Fruit fly (Drosophila melanogaster) whole organism, embryonic: ENCODE results near the gene HtrA2.
A peak's percentile ranks its signal among the peaks of the same experiment; 100 is the strongest.

Source experiments
- Ada2b ChIP-seq: fragments of 200-800 bp; sonication (Bioruptor generic); IDR thresholded peaks from 2 replicates; pipeline ENCODE4 v1.3.6; 2022; ENCODE audit warnings: missing biosample characterization, missing genetic modification characterization
- Adf1 ChIP-seq: fragments of 200-800 bp; sonication (Bioruptor generic); IDR thresholded peaks from 2 replicates; pipeline ENCODE4 v1.3.6; 2022; ENCODE audit warnings: missing biosample characterization, missing genetic modification characterization
- Atf6 ChIP-seq: fragments of 200-800 bp; sonication (Bioruptor generic); IDR thresholded peaks from 2 replicates; pipeline ENCODE4 v1.3.6; 2022; ENCODE audit warnings: missing biosample characterization, missing genetic modification characterization
- CG10959 ChIP-seq: fragments of 200-800 bp; sonication (Bioruptor generic); IDR thresholded peaks from 2 replicates; pipeline ENCODE4 v1.3.6; 2022; ENCODE audit warnings: missing biosample characterization, missing genetic modification characterization
- CG11456 ChIP-seq: fragments of 200-800 bp; sonication (Bioruptor generic); IDR thresholded peaks from 3 replicates; pipeline ENCODE4 v1.3.6; 2022; ENCODE audit warnings: missing biosample characterization, missing genetic modification characterization
- CG12391 ChIP-seq: fragments of 200-800 bp; sonication (Bioruptor generic); optimal IDR thresholded peaks from 3 replicates; lab custom pipeline; 2018; ENCODE audit warnings: missing biosample characterization, mild to moderate bottlenecking, missing genetic modification characterization, moderate library complexity
- CG17361 ChIP-seq: fragments of 200-800 bp; sonication (Bioruptor generic); IDR thresholded peaks from 3 replicates; pipeline ENCODE4 v1.3.6; 2022; ENCODE audit warnings: missing biosample characterization, missing genetic modification characterization
- CG2116 ChIP-seq: fragments of 200-800 bp; sonication (Bioruptor generic); optimal IDR thresholded peaks from 3 replicates; lab custom pipeline; 2018; ENCODE audit warnings: missing biosample characterization, mild to moderate bottlenecking, missing genetic modification characterization
- CG2120 ChIP-seq: fragments of 200-800 bp; sonication (Bioruptor generic); optimal IDR thresholded peaks from 3 replicates; lab custom pipeline; 2016; ENCODE audit warnings: missing biosample characterization, missing genetic modification characterization
- CG31224 ChIP-seq: fragments of 200-800 bp; sonication (Bioruptor generic); IDR thresholded peaks from 2 replicates; pipeline ENCODE4 v1.3.6; 2022; ENCODE audit warnings: missing biosample characterization, missing genetic modification characterization
- CG32532 ChIP-seq: fragments of 200-800 bp; sonication (Bioruptor generic); IDR thresholded peaks from 2 replicates; pipeline ENCODE4 v1.3.6; 2022; ENCODE audit warnings: missing biosample characterization, missing genetic modification characterization
- CG3838 ChIP-seq: fragments of 200-800 bp; sonication (Bioruptor generic); optimal IDR thresholded peaks from 3 replicates; lab custom pipeline; 2016; ENCODE audit warnings: missing biosample characterization, missing genetic modification characterization
- CG3847 ChIP-seq: fragments of 200-800 bp; sonication (Bioruptor generic); IDR thresholded peaks from 2 replicates; pipeline ENCODE4 v1.3.6; 2022; ENCODE audit warnings: missing biosample characterization, missing genetic modification characterization
- CG5953 ChIP-seq: fragments of 200-800 bp; sonication (Bioruptor generic); IDR thresholded peaks from 2 replicates; pipeline ENCODE4 v1.3.6; 2022; ENCODE audit warnings: missing biosample characterization, missing genetic modification characterization
- CG7786 ChIP-seq: fragments of 200-800 bp; sonication (Bioruptor generic); optimal IDR thresholded peaks from 2 replicates; lab custom pipeline; 2016; ENCODE audit warnings: missing biosample characterization, missing genetic modification characterization
- CG8281 ChIP-seq: fragments of 200-800 bp; sonication (Bioruptor generic); optimal IDR thresholded peaks from 2 replicates; lab custom pipeline; 2018; ENCODE audit warnings: missing biosample characterization, mild to moderate bottlenecking, missing genetic modification characterization, moderate library complexity
- CG8359 ChIP-seq: fragments of 200-800 bp; sonication (Bioruptor generic); optimal IDR thresholded peaks from 2 replicates; lab custom pipeline; 2017; ENCODE audit warnings: missing biosample characterization, mild to moderate bottlenecking, missing genetic modification characterization, borderline replicate concordance
- CG8478 ChIP-seq: fragments of >200 bp; optimal IDR thresholded peaks from 2 replicates; lab custom pipeline; 2018
- CG9437 ChIP-seq: fragments of 200-800 bp; sonication (Bioruptor generic); optimal IDR thresholded peaks from 2 replicates; lab custom pipeline; 2018; ENCODE audit warnings: missing biosample characterization, mild to moderate bottlenecking, missing genetic modification characterization
- CG9817 ChIP-seq: fragments of 200-800 bp; sonication (Bioruptor generic); optimal IDR thresholded peaks from 2 replicates; lab custom pipeline; 2018; ENCODE audit warnings: missing biosample characterization, mild to moderate bottlenecking, missing genetic modification characterization, moderate library complexity
- Chrac-16 ChIP-seq: fragments of 200-800 bp; sonication (Bioruptor generic); optimal IDR thresholded peaks from 3 replicates; lab custom pipeline; 2016; ENCODE audit warnings: missing biosample characterization, missing genetic modification characterization
- E2f1 ChIP-seq: fragments of 200-800 bp; sonication (Bioruptor generic); IDR thresholded peaks from 2 replicates; pipeline ENCODE4 v1.3.6; 2022; ENCODE audit warnings: missing biosample characterization, missing genetic modification characterization
- ERR ChIP-seq: fragments of 200-800 bp; sonication (Bioruptor generic); optimal IDR thresholded peaks from 2 replicates; lab custom pipeline; 2016; ENCODE audit warnings: missing biosample characterization, missing genetic modification characterization
- HHEX ChIP-seq: fragments of 200-800 bp; sonication (Bioruptor generic); optimal IDR thresholded peaks from 3 replicates; lab custom pipeline; 2017; ENCODE audit warnings: missing biosample characterization, mild to moderate bottlenecking, missing genetic modification characterization, missing genetic modification reagents
- MBD-R2 ChIP-seq: fragments of 200-800 bp; sonication (Bioruptor generic); IDR thresholded peaks from 2 replicates; pipeline ENCODE4 v1.3.6; 2022; ENCODE audit warnings: missing biosample characterization, missing genetic modification characterization
- Max ChIP-seq: fragments of 200-800 bp; sonication (Bioruptor generic); optimal IDR thresholded peaks from 2 replicates; lab custom pipeline; 2016; ENCODE audit warnings: missing biosample characterization, mild to moderate bottlenecking, missing genetic modification characterization
- Sry-β ChIP-seq: fragments of 200-800 bp; sonication (Bioruptor generic); optimal IDR thresholded peaks from 2 replicates; lab custom pipeline; 2018; ENCODE audit warnings: missing biosample characterization, mild to moderate bottlenecking, missing genetic modification characterization, moderate library complexity
- ara ChIP-seq: fragments of 200-800 bp; sonication (Bioruptor generic); IDR thresholded peaks from 2 replicates; pipeline ENCODE4 v1.3.6; 2022; ENCODE audit warnings: missing biosample characterization, missing genetic modification characterization
- cad ChIP-seq: fragments of >200 bp; optimal IDR thresholded peaks from 2 replicates; lab custom pipeline; 2017; ENCODE audit warnings: missing biosample characterization, missing genetic modification characterization
- chm ChIP-seq: fragments of 200-800 bp; sonication (Bioruptor generic); IDR thresholded peaks from 2 replicates; pipeline ENCODE4 v1.3.6; 2022; ENCODE audit warnings: missing biosample characterization, missing genetic modification characterization
- crc ChIP-seq: fragments of 200-800 bp; sonication (Bioruptor generic); optimal IDR thresholded peaks from 2 replicates; lab custom pipeline; 2016; ENCODE audit warnings: missing biosample characterization, missing genetic modification characterization
- crp ChIP-seq, 2 experiments: fragments of 200-800 bp; sonication (Bioruptor generic); optimal IDR thresholded peaks; 2 replicates in 1 of 2; 3 replicates in 1 of 2; lab custom pipeline; 2017; ENCODE audit warnings: missing biosample characterization in 2 of 2, missing genetic modification characterization in 2 of 2, mild to moderate bottlenecking in 1 of 2, moderate library complexity in 1 of 2
- danr ChIP-seq: fragments of 200-800 bp; sonication (Bioruptor generic); IDR thresholded peaks from 2 replicates; pipeline ENCODE4 v1.3.6; 2022; ENCODE audit warnings: missing biosample characterization, missing genetic modification characterization
- dmrt99B ChIP-seq: fragments of 200-800 bp; sonication (Bioruptor generic); optimal IDR thresholded peaks from 2 replicates; lab custom pipeline; 2018; ENCODE audit warnings: missing biosample characterization, mild to moderate bottlenecking, missing genetic modification characterization, moderate library complexity
- dpn ChIP-seq, 2 experiments: fragments of 200-800 bp; sonication (Bioruptor generic); optimal IDR thresholded peaks; 3 replicates each; lab custom pipeline; 2016; ENCODE audit warnings: missing biosample characterization in 2 of 2, missing genetic modification characterization in 2 of 2
- gce ChIP-seq: fragments of 200-800 bp; sonication (Bioruptor generic); IDR thresholded peaks from 3 replicates; pipeline ENCODE4 v1.3.6; 2022; ENCODE audit warnings: missing biosample characterization, missing genetic modification characterization
- gro ChIP-seq: fragments of 200-800 bp; sonication (Bioruptor generic); optimal IDR thresholded peaks from 2 replicates; lab custom pipeline; 2016; ENCODE audit warnings: missing biosample characterization, missing genetic modification characterization
- kay ChIP-seq: fragments of 200-800 bp; sonication (Bioruptor generic); optimal IDR thresholded peaks from 2 replicates; lab custom pipeline; 2016; ENCODE audit warnings: missing biosample characterization, missing genetic modification characterization
- knrl ChIP-seq: fragments of 200-800 bp; sonication (Bioruptor generic); IDR thresholded peaks from 3 replicates; pipeline ENCODE4 v1.3.6; 2022; ENCODE audit warnings: missing biosample characterization, missing genetic modification characterization; ENCODE audit not compliant: partially characterized antibody
- lola ChIP-seq, 3 experiments: fragments of >200 bp in 2 of 3; fragments of 200-800 bp in 1 of 3; sonication (Bioruptor generic) in 1 of 3; optimal IDR thresholded peaks; 2 replicates each; lab custom pipeline; 2017 to 2019; ENCODE audit warnings: missing biosample characterization in 3 of 3, missing genetic modification characterization in 3 of 3, mild to moderate bottlenecking in 1 of 3, moderate library complexity in 1 of 3
- nmo ChIP-seq: fragments of 200-800 bp; sonication (Bioruptor generic); optimal IDR thresholded peaks from 2 replicates; lab custom pipeline; 2018; ENCODE audit warnings: missing biosample characterization, mild to moderate bottlenecking, missing genetic modification characterization, moderate library complexity
- oc ChIP-seq: fragments of 200-800 bp; sonication (Bioruptor generic); optimal IDR thresholded peaks from 2 replicates; lab custom pipeline; 2018; ENCODE audit warnings: missing biosample characterization, mild to moderate bottlenecking, missing genetic modification characterization, moderate library complexity
- p53 ChIP-seq: fragments of 200-800 bp; sonication (Bioruptor generic); optimal IDR thresholded peaks from 2 replicates; lab custom pipeline; 2016; ENCODE audit warnings: missing biosample characterization, missing genetic modification characterization
- pfk ChIP-seq: fragments of 200-800 bp; sonication (Bioruptor generic); optimal IDR thresholded peaks from 2 replicates; lab custom pipeline; 2018; ENCODE audit warnings: missing biosample characterization, mild to moderate bottlenecking, missing genetic modification characterization, moderate library complexity
- run ChIP-seq: fragments of 200-800 bp; sonication (Bioruptor generic); optimal IDR thresholded peaks from 3 replicates; lab custom pipeline; 2018; ENCODE audit warnings: missing biosample characterization, mild to moderate bottlenecking, missing genetic modification characterization
- schlank ChIP-seq: fragments of 200-800 bp; sonication (Bioruptor generic); optimal IDR thresholded peaks from 2 replicates; lab custom pipeline; 2018; ENCODE audit warnings: missing biosample characterization, mild to moderate bottlenecking, missing genetic modification characterization
- sd ChIP-seq: fragments of 200-800 bp; sonication (Bioruptor generic); optimal IDR thresholded peaks from 3 replicates; lab custom pipeline; 2018; ENCODE audit warnings: missing biosample characterization, mild to moderate bottlenecking, missing genetic modification characterization, moderate library complexity
- toy ChIP-seq: fragments of 200-800 bp; sonication (Bioruptor generic); IDR thresholded peaks from 2 replicates; pipeline ENCODE4 v1.3.6; 2022; ENCODE audit warnings: missing biosample characterization, missing genetic modification characterization
- z ChIP-seq: fragments of 200-800 bp; sonication (Bioruptor generic); IDR thresholded peaks from 3 replicates; pipeline ENCODE4 v1.3.6; 2022; ENCODE audit warnings: missing biosample characterization, missing genetic modification characterization

The HtrA2 gene

dm6 chr3R:14473574-14473973 is 37.9 kb downstream of the HtrA2 start (continued):
- TF ChIP-seq dmrt99B (tag; lab: Kevin White, UChicago) (no peak), gro (GFP tag; lab: Kevin White, UChicago) (peak; percentile 82), CG2120 (GFP tag; lab: Kevin White, UChicago) (peak; percentile 88), pfk (GFP tag; lab: Kevin White, UChicago) (no peak), CG2116 (peak; percentile 12), Adf1 (GFP tag; lab: Robert Waterston, UW) (0 out of 2 replicates have a peak, but pooled peaks have one; percentile 36), CG31224 (GFP tag; lab: Robert Waterston, UW) (peak; percentile 55; the same call in 1 of the 2 replicates), p53 (peak; percentile 22), lola (GFP tag; optimal IDR thresholded peaks at IDR 0.05; lab: Kevin White, UChicago) (no peak), Chrac-16 (GFP tag; lab: Kevin White, UChicago) (peak; percentile 48), toy (GFP tag; lab: Robert Waterston, UW) (no peak), oc (tag; lab: Kevin White, UChicago) (no peak), CG5953 (GFP tag; lab: Robert Waterston, UW) (0 out of 2 replicates have a peak, but pooled peaks have one; percentile 25), CG3847 (GFP tag; lab: Robert Waterston, UW) (peak; percentile 50), ERR (GFP tag; lab: Kevin White, UChicago) (peak; percentile 15), MBD-R2 (peak; percentile 37; the same call in 1 of the 2 replicates), nmo (GFP tag; lab: Kevin White, UChicago) (peak; percentile 52), dpn (GFP tag; optimal IDR thresholded peaks at IDR 0.05; lab: Kevin White, UChicago) (peak; percentile 58 to 72), E2f1 (GFP tag; lab: Robert Waterston, UW) (peak; percentile 26; the same call in 1 of the 2 replicates), CG10959 (GFP tag; lab: Robert Waterston, UW) (0 out of 2 replicates have a peak, but pooled peaks have one; percentile 27), CG32532 (GFP tag; lab: Robert Waterston, UW) (peak; percentile 83), knrl (no peak), Sry-β (GFP tag; lab: Kevin White, UChicago) (no peak), CG11456 (GFP tag; lab: Robert Waterston, UW) (peak; percentile 62; the same call in 2 of the 3 replicates), CG3838 (GFP tag; lab: Kevin White, UChicago) (peak; percentile 8), crc (GFP tag; lab: Kevin White, UChicago) (peak; percentile 27), CG8359 (GFP tag; lab: Kevin White, UChicago) (peak; percentile 46), gce (GFP tag; lab: Robert Waterston, UW) (no peak), schlank (tag; lab: Kevin White, UChicago) (peak; percentile 40), Max (GFP tag; lab: Kevin White, UChicago) (peak; percentile 28), CG17361 (GFP tag; lab: Robert Waterston, UW) (peak; percentile 47; the same call in 1 of the 3 replicates), danr (GFP tag; lab: Robert Waterston, UW) (0 out of 2 replicates have a peak, but pooled peaks have one; percentile 22), Ada2b (GFP tag; lab: Robert Waterston, UW) (peak; percentile 55)

DNA sequence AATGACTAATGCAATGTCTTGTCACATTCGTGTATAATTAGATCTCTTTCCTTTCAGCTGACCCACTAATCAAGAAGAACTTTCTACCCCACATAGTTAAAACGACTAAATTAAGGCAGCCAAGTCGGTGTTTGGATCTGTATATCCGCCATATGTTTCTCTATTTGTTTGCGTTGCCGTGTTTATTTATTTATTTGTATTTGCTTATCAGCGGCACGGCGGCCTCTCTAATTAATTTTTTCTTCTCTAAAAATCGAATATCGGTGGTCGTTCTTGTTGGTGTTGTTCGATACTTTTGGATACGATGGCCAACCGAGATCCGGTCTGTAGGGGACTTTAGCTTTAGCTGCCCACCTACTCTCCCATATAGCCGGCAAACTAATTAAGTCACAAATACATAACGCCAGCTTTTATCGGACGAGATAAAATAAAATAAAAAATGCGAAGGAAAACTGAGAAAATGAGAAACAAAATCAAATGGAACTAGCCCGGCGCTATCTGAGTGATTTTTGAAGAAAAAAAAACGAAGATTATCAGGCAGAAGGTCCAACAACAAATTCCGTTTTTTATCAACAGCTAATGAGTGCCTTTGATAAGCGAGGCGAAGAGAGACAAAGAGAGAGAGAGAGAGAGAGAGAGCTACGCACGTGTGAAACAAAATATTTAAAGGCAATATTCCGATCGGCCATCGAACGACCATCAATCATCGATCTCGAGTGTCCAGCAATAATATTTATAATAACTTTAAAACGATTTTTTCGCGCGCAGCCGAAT is 38.7 kb downstream of the HtrA2 start:
- TF ChIP-seq Atf6 (0 out of 2 replicates have a peak, but pooled peaks have one; percentile 23), CG9437 (GFP tag; lab: Kevin White, UChicago) (no peak), CG8281 (tag; lab: Kevin White, UChicago) (peak; percentile 0), CG7786 (GFP tag; lab: Kevin White, UChicago) (no peak), crp (GFP tag; optimal IDR thresholded peaks at IDR 0.05; lab: Kevin White, UChicago) (no peak), sd (tag; lab: Kevin White, UChicago) (peak; percentile 62), kay (GFP tag; lab: Kevin White, UChicago) (no peak), HHEX (GFP tag; lab: Kevin White, UChicago) (peak; percentile 12), CG2120 (GFP tag; lab: Kevin White, UChicago) (peak; percentile 13), cad (GFP tag; lab: Kevin White, UChicago) (no peak), CG8478 (lab: Kevin White, UChicago) (no peak), z (GFP tag; lab: Robert Waterston, UW) (peak; percentile 64; the same call in 2 of the 3 replicates), chm (GFP tag; lab: Robert Waterston, UW) (0 out of 2 replicates have a peak, but pooled peaks have one; percentile 11), run (peak; percentile 5), CG9817 (tag; lab: Kevin White, UChicago) (peak; percentile 16), ara (GFP tag; lab: Robert Waterston, UW) (no peak), CG12391 (tag; lab: Kevin White, UChicago) (no peak)
